Fruit fly (Drosophila melanogaster): Measurements from ENCODE around the gene CG13074.

DNA sequence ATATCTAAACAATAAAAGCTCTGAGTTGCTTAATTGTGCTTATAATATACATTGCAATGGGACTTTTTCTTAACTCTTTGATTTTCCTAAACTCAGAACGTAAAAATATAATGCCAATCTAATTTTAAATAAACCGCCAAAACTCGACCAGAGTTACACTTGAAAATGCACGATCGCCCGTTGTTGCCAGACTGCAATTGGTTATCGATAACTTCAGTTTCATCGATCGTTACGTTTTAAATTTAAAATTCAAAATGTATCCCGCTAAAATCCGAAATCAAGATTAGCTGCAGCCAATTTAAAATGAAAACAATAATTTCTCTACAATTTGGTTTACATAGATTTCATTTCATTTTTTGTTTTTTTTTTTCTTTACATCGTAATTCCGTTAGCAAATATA, 41.8 kb upstream of the CG13074 start:
- no peak for TF ChIP-seq Myc (optimal IDR thresholded peaks at IDR 0.05)
- TF ChIP-seq h (optimal IDR thresholded peaks at IDR 0.05): no peak
- no peak for TF ChIP-seq Sin3A (optimal IDR thresholded peaks at IDR 0.05)
- no peak for TF ChIP-seq psq (optimal IDR thresholded peaks at IDR 0.05)
- no peak for TF ChIP-seq insv (optimal IDR thresholded peaks at IDR 0.05)
- TF ChIP-seq ttk (optimal IDR thresholded peaks at IDR 0.05): no peak

Measured in Kc167 (cell line).